Fruit fly (Drosophila melanogaster) whole organism, embryonic: ENCODE measurements around the gene unc79.

Experiments
- B-H1 ChIP-seq: fragments of 200-800 bp; sonication (Bioruptor generic); IDR thresholded peaks from 3 replicates; pipeline ENCODE4 v1.3.6; 2022; ENCODE audit warnings: missing biosample characterization, missing genetic modification characterization
- CG10147 ChIP-seq: fragments of 200-800 bp; sonication (Bioruptor generic); optimal IDR thresholded peaks from 2 replicates; lab custom pipeline; 2019; ENCODE audit warnings: missing biosample characterization, mild to moderate bottlenecking, missing genetic modification characterization, moderate library complexity
- CG10274 ChIP-seq: fragments of 200-800 bp; sonication (Bioruptor generic); optimal IDR thresholded peaks from 3 replicates; lab custom pipeline; 2017; ENCODE audit warnings: missing biosample characterization, mild to moderate bottlenecking, missing genetic modification characterization
- CG11398 ChIP-seq: fragments of 200-800 bp; sonication (Bioruptor generic); optimal IDR thresholded peaks from 2 replicates; lab custom pipeline; 2016; ENCODE audit warnings: missing biosample characterization, missing genetic modification characterization
- CG12236 ChIP-seq: fragments of 200-800 bp; sonication (Bioruptor generic); optimal IDR thresholded peaks from 2 replicates; lab custom pipeline; 2016; ENCODE audit warnings: missing biosample characterization, missing genetic modification characterization
- CG12659 ChIP-seq: fragments of 200-800 bp; sonication (Bioruptor generic); optimal IDR thresholded peaks from 3 replicates; lab custom pipeline; 2017; ENCODE audit warnings: mild to moderate bottlenecking, missing biosample characterization, missing genetic modification reagents, missing genetic modification characterization
- CG14050 ChIP-seq: fragments of 200-800 bp; sonication (Bioruptor generic); IDR thresholded peaks from 3 replicates; pipeline ENCODE4 v1.3.6; 2022; ENCODE audit warnings: missing biosample characterization, missing genetic modification characterization
- CG14441 ChIP-seq: fragments of 200-800 bp; sonication (Bioruptor generic); IDR thresholded peaks from 2 replicates; pipeline ENCODE4 v1.3.6; 2022; ENCODE audit warnings: missing biosample characterization, missing genetic modification characterization
- CG14860 ChIP-seq: fragments of 200-800 bp; sonication (Bioruptor generic); IDR thresholded peaks from 3 replicates; pipeline ENCODE4 v1.3.6; 2022; ENCODE audit warnings: missing biosample characterization, missing genetic modification characterization; ENCODE audit not compliant: partially characterized antibody
- CG16779 ChIP-seq: fragments of 200-800 bp; sonication (Bioruptor generic); IDR thresholded peaks from 2 replicates; pipeline ENCODE4 v1.3.6; 2022; ENCODE audit warnings: missing biosample characterization, missing genetic modification characterization
- CG1832 ChIP-seq: fragments of 200-800 bp; sonication (Bioruptor generic); optimal IDR thresholded peaks from 2 replicates; lab custom pipeline; 2017; ENCODE audit warnings: missing biosample characterization, mild to moderate bottlenecking, missing genetic modification characterization, inconsistent platforms
- CG30431 ChIP-seq: fragments of 200-800 bp; sonication (Bioruptor generic); optimal IDR thresholded peaks from 2 replicates; lab custom pipeline; 2017; ENCODE audit warnings: missing biosample characterization, missing genetic modification characterization
- CG42726 ChIP-seq: fragments of 200-800 bp; sonication (Bioruptor generic); IDR thresholded peaks from 2 replicates; pipeline ENCODE4 v1.3.6; 2022; ENCODE audit warnings: missing biosample characterization, missing genetic modification characterization; ENCODE audit not compliant: partially characterized antibody
- CG4282 ChIP-seq: fragments of 200-800 bp; sonication (Bioruptor generic); optimal IDR thresholded peaks from 2 replicates; lab custom pipeline; 2016; ENCODE audit warnings: missing biosample characterization, missing genetic modification characterization
- CG43689 ChIP-seq: fragments of 200-800 bp; sonication (Bioruptor generic); IDR thresholded peaks from 2 replicates; pipeline ENCODE4 v1.3.6; 2022; ENCODE audit warnings: missing biosample characterization, missing genetic modification characterization
- CG4820 ChIP-seq: fragments of 200-800 bp; sonication (Bioruptor generic); optimal IDR thresholded peaks from 3 replicates; lab custom pipeline; 2016; ENCODE audit warnings: missing biosample characterization, missing genetic modification characterization
- CG6654 ChIP-seq: fragments of 200-800 bp; sonication (Bioruptor generic); optimal IDR thresholded peaks from 2 replicates; lab custom pipeline; 2017; ENCODE audit warnings: missing biosample characterization, mild to moderate bottlenecking, missing genetic modification characterization
- CG6683 ChIP-seq: fragments of 200-800 bp; sonication (Bioruptor generic); optimal IDR thresholded peaks from 2 replicates; lab custom pipeline; 2017; ENCODE audit warnings: missing biosample characterization, mild to moderate bottlenecking, missing genetic modification characterization, missing genetic modification reagents
- CG6791 ChIP-seq: fragments of 200-800 bp; sonication (Bioruptor generic); IDR thresholded peaks from 3 replicates; pipeline ENCODE4 v1.3.6; 2022; ENCODE audit warnings: missing biosample characterization, missing genetic modification characterization; ENCODE audit not compliant: partially characterized antibody
- CG6854 ChIP-seq: fragments of 200-800 bp; sonication (Bioruptor generic); optimal IDR thresholded peaks from 3 replicates; lab custom pipeline; 2017; ENCODE audit warnings: missing biosample characterization, mild to moderate bottlenecking, missing genetic modification characterization
- CG7928 ChIP-seq: fragments of 200-800 bp; sonication (Bioruptor generic); optimal IDR thresholded peaks from 2 replicates; lab custom pipeline; 2017; ENCODE audit warnings: missing biosample characterization, mild to moderate bottlenecking, missing genetic modification characterization
- CkIIα-i1 ChIP-seq: fragments of 200-800 bp; sonication (Bioruptor generic); IDR thresholded peaks from 2 replicates; pipeline ENCODE4 v1.3.6; 2022; ENCODE audit warnings: missing biosample characterization, missing genetic modification characterization
- Drgx ChIP-seq: fragments of 200-800 bp; sonication (Bioruptor generic); IDR thresholded peaks from 2 replicates; pipeline ENCODE4 v1.3.6; 2022; ENCODE audit warnings: missing biosample characterization, missing genetic modification characterization
- Ets65A ChIP-seq: fragments of 200-800 bp; sonication (Bioruptor generic); peaks from one replicate; lab custom pipeline; 2016; ENCODE audit warnings: missing biosample characterization, missing genetic modification characterization
- HLH4C ChIP-seq: fragments of 200-800 bp; sonication (Bioruptor generic); IDR thresholded peaks from 3 replicates; pipeline ENCODE4 v1.3.6; 2022; ENCODE audit warnings: missing biosample characterization, missing genetic modification characterization; ENCODE audit not compliant: partially characterized antibody
- Hr51 ChIP-seq, 2 experiments: fragments of 200-800 bp; sonication (Bioruptor generic); optimal IDR thresholded peaks; 2 replicates in 1 of 2; 3 replicates in 1 of 2; lab custom pipeline; 2016 to 2018; ENCODE audit warnings: missing biosample characterization in 2 of 2, missing genetic modification characterization in 2 of 2, mild to moderate bottlenecking in 1 of 2, moderate library complexity in 1 of 2
- Lpt ChIP-seq: fragments of >200 bp; optimal IDR thresholded peaks from 2 replicates; lab custom pipeline; 2018; ENCODE audit warnings: missing biosample characterization, missing genetic modification characterization
- Med ChIP-seq: fragments of 200-800 bp; sonication (Bioruptor generic); peaks from one replicate; lab custom pipeline; 2016; ENCODE audit warnings: missing biosample characterization, missing genetic modification characterization, mild to moderate bottlenecking, inconsistent platforms, moderate library complexity
- NfI ChIP-seq: fragments of 200-800 bp; sonication (Bioruptor generic); optimal IDR thresholded peaks from 3 replicates; lab custom pipeline; 2018; ENCODE audit warnings: missing biosample characterization, mild to moderate bottlenecking, missing genetic modification characterization, moderate library complexity
- PHDP ChIP-seq: fragments of 200-800 bp; sonication (Bioruptor generic); optimal IDR thresholded peaks from 3 replicates; lab custom pipeline; 2018; ENCODE audit warnings: missing biosample characterization, mild to moderate bottlenecking, missing genetic modification characterization, moderate library complexity
- Rx ChIP-seq: fragments of 200-800 bp; sonication (Bioruptor generic); IDR thresholded peaks from 2 replicates; pipeline ENCODE4 v1.3.6; 2022; ENCODE audit warnings: missing biosample characterization, missing genetic modification characterization
- Sin3A ChIP-seq: fragments of >200 bp; optimal IDR thresholded peaks from 2 replicates; lab custom pipeline; 2018
- Ssrp ChIP-seq: fragments of 200-800 bp; sonication (Bioruptor generic); optimal IDR thresholded peaks from 2 replicates; lab custom pipeline; 2018; ENCODE audit warnings: missing biosample characterization, mild to moderate bottlenecking, missing genetic modification characterization, moderate library complexity
- Trl ChIP-seq, 3 experiments: fragments of >200 bp in 2 of 3; fragments of 200-800 bp in 1 of 3; sonication (Bioruptor generic) in 1 of 3; optimal IDR thresholded peaks; 2 replicates in 1 of 3; 3 replicates in 2 of 3; lab custom pipeline; 2016 to 2017; ENCODE audit warnings: missing biosample characterization in 1 of 3, missing genetic modification characterization in 1 of 3
- ac ChIP-seq: fragments of 200-800 bp; sonication (Bioruptor generic); optimal IDR thresholded peaks from 3 replicates; lab custom pipeline; 2017; ENCODE audit warnings: missing biosample characterization, mild to moderate bottlenecking, missing genetic modification characterization
- ase ChIP-seq: fragments of 200-800 bp; sonication (Bioruptor generic); IDR thresholded peaks from 3 replicates; pipeline ENCODE4 v1.3.6; 2022; ENCODE audit warnings: missing biosample characterization, missing genetic modification characterization
- bbx ChIP-seq: fragments of 200-800 bp; sonication (Bioruptor generic); IDR thresholded peaks from 2 replicates; pipeline ENCODE4 v1.3.6; 2022; ENCODE audit warnings: missing biosample characterization, missing genetic modification characterization; ENCODE audit not compliant: partially characterized antibody
- caup ChIP-seq: fragments of 200-800 bp; sonication (Bioruptor generic); optimal IDR thresholded peaks from 3 replicates; lab custom pipeline; 2017; ENCODE audit warnings: missing biosample characterization, mild to moderate bottlenecking, missing genetic modification characterization, moderate library complexity; ENCODE audit not compliant: severe bottlenecking
- dmrt11E ChIP-seq: fragments of 200-800 bp; sonication (Bioruptor generic); optimal IDR thresholded peaks from 3 replicates; lab custom pipeline; 2018; ENCODE audit warnings: missing biosample characterization, mild to moderate bottlenecking, missing genetic modification characterization, moderate library complexity
- gcm ChIP-seq: fragments of 200-800 bp; sonication (Bioruptor generic); optimal IDR thresholded peaks from 2 replicates; lab custom pipeline; 2019; ENCODE audit warnings: missing biosample characterization, mild to moderate bottlenecking, missing genetic modification characterization, moderate library complexity
- gcm2 ChIP-seq: fragments of 200-800 bp; sonication (Bioruptor generic); optimal IDR thresholded peaks from 2 replicates; lab custom pipeline; 2016; ENCODE audit warnings: missing biosample characterization, missing genetic modification characterization
- inv ChIP-seq: fragments of 200-800 bp; sonication (Bioruptor generic); IDR thresholded peaks from 2 replicates; pipeline ENCODE4 v1.3.6; 2022; ENCODE audit warnings: missing biosample characterization, missing genetic modification characterization; ENCODE audit not compliant: partially characterized antibody
- lbe ChIP-seq: fragments of 200-800 bp; sonication (Bioruptor generic); optimal IDR thresholded peaks from 2 replicates; lab custom pipeline; 2016; ENCODE audit warnings: missing biosample characterization, mild to moderate bottlenecking, missing genetic modification characterization
- pb ChIP-seq: fragments of 200-800 bp; sonication (Bioruptor generic); optimal IDR thresholded peaks from 3 replicates; lab custom pipeline; 2016; ENCODE audit warnings: missing biosample characterization, missing genetic modification characterization
- pum ChIP-seq: fragments of 200-800 bp; sonication (Bioruptor generic); optimal IDR thresholded peaks from 2 replicates; lab custom pipeline; 2016; ENCODE audit warnings: missing biosample characterization, missing genetic modification characterization
- salm ChIP-seq: fragments of 200-800 bp; sonication (Bioruptor generic); optimal IDR thresholded peaks from 2 replicates; lab custom pipeline; 2018; ENCODE audit warnings: missing biosample characterization, mild to moderate bottlenecking, missing genetic modification characterization
- sc ChIP-seq, 3 experiments: fragments of >200 bp in 2 of 3; fragments of 200-800 bp in 1 of 3; sonication (Bioruptor generic) in 1 of 3; optimal IDR thresholded peaks; 2 replicates in 2 of 3; 3 replicates in 1 of 3; lab custom pipeline; 2017; ENCODE audit warnings: mild to moderate bottlenecking in 1 of 3, missing biosample characterization in 1 of 3, missing genetic modification characterization in 1 of 3, missing genetic modification reagents in 1 of 3
- sna ChIP-seq: fragments of 200-800 bp; sonication (Bioruptor generic); IDR thresholded peaks from 2 replicates; pipeline ENCODE4 v1.3.6; 2022; ENCODE audit warnings: missing biosample characterization, missing genetic modification characterization; ENCODE audit not compliant: partially characterized antibody
- vnd ChIP-seq: fragments of 200-800 bp; sonication (Bioruptor generic); IDR thresholded peaks from 3 replicates; pipeline ENCODE4 v1.3.6; 2022; ENCODE audit warnings: missing biosample characterization, missing genetic modification characterization; ENCODE audit not compliant: partially characterized antibody
- zen2 ChIP-seq: fragments of 200-800 bp; sonication (Bioruptor generic); IDR thresholded peaks from 3 replicates; pipeline ENCODE4 v1.3.6; 2022; ENCODE audit warnings: missing biosample characterization, missing genetic modification characterization; ENCODE audit not compliant: partially characterized antibody

Gene unc79

DNA sequence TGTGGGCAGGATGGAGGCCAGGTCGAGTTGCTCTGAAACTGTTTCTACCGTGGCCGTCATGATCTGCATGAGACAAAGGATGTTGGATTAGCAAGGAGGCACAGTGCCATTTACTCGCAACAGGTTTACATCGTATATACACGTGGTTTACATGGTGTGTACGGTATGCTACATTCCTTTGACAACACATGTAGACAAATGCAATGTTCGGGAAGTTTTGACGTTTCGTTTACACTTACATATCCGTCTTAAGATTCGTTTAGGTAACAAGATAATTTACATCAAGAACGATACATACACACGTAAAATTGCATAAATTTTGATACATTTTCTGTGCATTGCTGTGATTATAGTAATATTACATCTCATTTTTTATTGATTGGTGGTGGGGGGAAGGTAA, 7.0 kb downstream of the unc79 start (continued):
- TF ChIP-seq CG6791 (GFP tag; lab: Robert Waterston, UW) (peak; percentile 79), Trl (optimal IDR thresholded peaks at IDR 0.05; lab: Kevin White, UChicago) (no peak), Trl (GFP tag; optimal IDR thresholded peaks at IDR 0.05; lab: Kevin White, UChicago) (no peak), Rx (GFP tag; lab: Robert Waterston, UW) (no peak), CkIIα-i1 (GFP tag; lab: Robert Waterston, UW) (no peak), sc (optimal IDR thresholded peaks at IDR 0.05; lab: Kevin White, UChicago) (no peak), sc (GFP tag; optimal IDR thresholded peaks at IDR 0.05; lab: Kevin White, UChicago) (no peak), CG30431 (no peak), CG6654 (no peak), sna (GFP tag; lab: Robert Waterston, UW) (no peak), CG4820 (GFP tag; lab: Kevin White, UChicago) (no peak), CG43689 (no peak), ase (GFP tag; lab: Robert Waterston, UW) (no peak), CG4282 (GFP tag; lab: Kevin White, UChicago) (no peak), bbx (GFP tag; lab: Robert Waterston, UW) (peak; percentile 66), zen2 (no peak), vnd (GFP tag; lab: Robert Waterston, UW) (peak; percentile 84), CG11398 (GFP tag; lab: Kevin White, UChicago) (no peak), NfI (GFP tag; lab: Kevin White, UChicago) (no peak), CG1832 (GFP tag; lab: Kevin White, UChicago) (no peak), pum (GFP tag; lab: Kevin White, UChicago) (no peak), CG12659 (GFP tag; lab: Kevin White, UChicago) (no peak), CG16779 (GFP tag; lab: Robert Waterston, UW) (no peak), dmrt11E (tag; lab: Kevin White, UChicago) (no peak), Med (GFP tag; lab: Kevin White, UChicago) (no peak), PHDP (no peak), CG10274 (GFP tag; lab: Kevin White, UChicago) (no peak), CG6854 (GFP tag; lab: Kevin White, UChicago) (no peak), salm (tag; lab: Kevin White, UChicago) (no peak), Ets65A (peak; percentile 26), Hr51 (GFP tag; optimal IDR thresholded peaks at IDR 0.05; lab: Kevin White, UChicago) (no peak), Sin3A (lab: Kevin White, UChicago) (no peak), inv (GFP tag; lab: Robert Waterston, UW) (peak; percentile 50; the same call in 1 of the 2 replicates), Ssrp (no peak), lbe (GFP tag; lab: Kevin White, UChicago) (no peak), ac (no peak), CG42726 (GFP tag; lab: Robert Waterston, UW) (peak; percentile 63; the same call in 1 of the 2 replicates), B-H1 (no peak), caup (GFP tag; lab: Kevin White, UChicago) (no peak), CG12236 (no peak), CG14050 (GFP tag; lab: Robert Waterston, UW) (no peak), CG10147 (no peak), CG14860 (GFP tag; lab: Robert Waterston, UW) (peak; percentile 83), CG6683 (no peak), gcm2 (GFP tag; lab: Kevin White, UChicago) (no peak), HLH4C (peak; percentile 64), gcm (GFP tag; lab: Kevin White, UChicago) (no peak), Lpt (no peak), CG14441 (no peak), Drgx (GFP tag; lab: Robert Waterston, UW) (no peak), CG7928 (GFP tag; lab: Kevin White, UChicago) (no peak), pb (GFP tag; lab: Kevin White, UChicago) (no peak)
